ENCODE assay signal across 1 worm cellular context in genomic region chrV:15136772-15137171, ce11.
TF ChIP-seq lines count a peak whose summit lies in the region.

TSS of gene aipl-1 (minus strand) at chrV:15136801.

TF ChIP-seq in whole organism, L1 larva, 84 proteins besides CTCF, POLR2A, EP300 and RAD21 (continued from another document):
- peak; percentile 88 to 95 for TF ChIP-seq lin-35 (GFP tag; optimal IDR thresholded peaks at IDR 0.05; lab: Kevin White, UChicago)
